Worm (Caenorhabditis elegans) whole organism, young adult: Measurements from ENCODE around the gene sre-5.

Source experiments
- B0019.2 ChIP-seq: fragments of 200-800 bp; sonication (Bioruptor generic); conservative IDR thresholded peaks from 2 replicates; pipeline ENCODE4 v1.3.6; 2022; ENCODE audit warnings: missing genetic modification reagents, missing genetic modification characterization, missing compliant biosample characterization
- C17E4.6 ChIP-seq: fragments of 200-800 bp; sonication (Bioruptor generic); IDR thresholded peaks from 2 replicates; pipeline ENCODE4 v1.3.6; 2022; ENCODE audit warnings: missing genetic modification reagents, missing genetic modification characterization, missing compliant biosample characterization
- F37B4.10 ChIP-seq: fragments of 200-800 bp; sonication (Bioruptor generic); IDR thresholded peaks from 2 replicates; pipeline ENCODE4 v1.3.6; 2022; ENCODE audit warnings: missing genetic modification characterization, missing compliant biosample characterization
- F39B2.1 ChIP-seq: fragments of 200-800 bp; sonication (Bioruptor generic); IDR thresholded peaks from 2 replicates; pipeline ENCODE4 v1.3.6; 2022; ENCODE audit warnings: missing genetic modification reagents, missing genetic modification characterization, missing compliant biosample characterization
- F49E8.2 ChIP-seq: sonication (generic microtip); optimal IDR thresholded peaks from 3 replicates; lab custom pipeline; 2017; ENCODE audit warnings: missing genetic modification characterization, mild to moderate bottlenecking, missing compliant biosample characterization, antibody characterized with exemption, moderate library complexity; ENCODE audit not compliant: insufficient read depth
- F57C9.4 ChIP-seq: sonication (generic microtip); optimal IDR thresholded peaks from 2 replicates; lab custom pipeline; 2017; ENCODE audit warnings: mild to moderate bottlenecking, missing genetic modification characterization, missing compliant biosample characterization
- K11D2.4 ChIP-seq: fragments of 200-800 bp; sonication (Bioruptor generic); IDR thresholded peaks from 2 replicates; pipeline ENCODE4 v1.3.6; 2022; ENCODE audit warnings: missing genetic modification reagents, missing genetic modification characterization, missing compliant biosample characterization
- T07F8.4 ChIP-seq: sonication (generic microtip); optimal IDR thresholded peaks from 2 replicates; lab custom pipeline; 2016; ENCODE audit warnings: mild to moderate bottlenecking, missing genetic modification characterization, moderate library complexity, missing compliant biosample characterization
- Y53F4B.3 ChIP-seq: fragments of 200-800 bp; sonication (Bioruptor generic); IDR thresholded peaks from 2 replicates; pipeline ENCODE4 v1.3.6; 2022; ENCODE audit warnings: missing genetic modification reagents, missing genetic modification characterization, missing compliant biosample characterization
- Y56A3A.18 ChIP-seq: fragments of 200-800 bp; sonication (Bioruptor generic); IDR thresholded peaks from 2 replicates; pipeline ENCODE4 v1.3.6; 2022; ENCODE audit warnings: missing genetic modification reagents, missing genetic modification characterization, missing compliant biosample characterization
- Y67H2A.10 ChIP-seq: fragments of 200-800 bp; sonication (Bioruptor generic); conservative IDR thresholded peaks from 2 replicates; pipeline ENCODE4 v1.3.6; 2022; ENCODE audit warnings: missing genetic modification reagents, missing genetic modification characterization, missing compliant biosample characterization
- ZK185.1 ChIP-seq: sonication (generic microtip); optimal IDR thresholded peaks from 2 replicates; lab custom pipeline; 2016; ENCODE audit warnings: mild to moderate bottlenecking, missing genetic modification characterization, missing compliant biosample characterization; ENCODE audit not compliant: poor library complexity, severe bottlenecking
- ama-1 ChIP-seq, 3 experiments: fragments of 150-350 bp in 1 of 3; sonication (generic microtip) in 2 of 3; optimal IDR thresholded peaks; 2 replicates each; lab custom pipeline; 2014 to 2018; ENCODE audit warnings: missing biosample characterization in 2 of 3, missing genetic modification characterization in 2 of 3, missing genetic modification reagents in 2 of 3
- athp-1 ChIP-seq: sonication (generic microtip); optimal IDR thresholded peaks from 2 replicates; lab custom pipeline; 2017; ENCODE audit warnings: mild to moderate bottlenecking, missing genetic modification characterization, missing compliant biosample characterization
- attf-3 ChIP-seq: fragments of 200-800 bp; sonication (Bioruptor generic); conservative IDR thresholded peaks from 2 replicates; pipeline ENCODE4 v1.3.6; 2022; ENCODE audit warnings: missing genetic modification reagents, missing genetic modification characterization, missing compliant biosample characterization
- attf-6 ChIP-seq: fragments of 200-800 bp; sonication (Bioruptor generic); IDR thresholded peaks from 2 replicates; pipeline ENCODE4 v1.3.6; 2022; ENCODE audit warnings: missing genetic modification reagents, missing genetic modification characterization, missing compliant biosample characterization
- bed-2 ChIP-seq: fragments of 200-800 bp; sonication (Bioruptor generic); IDR thresholded peaks from 2 replicates; pipeline ENCODE4 v1.3.6; 2022; ENCODE audit warnings: missing genetic modification reagents, missing genetic modification characterization, missing compliant biosample characterization
- ccch-3 ChIP-seq: fragments of 200-800 bp; sonication (Bioruptor generic); optimal IDR thresholded peaks from 2 replicates; lab custom pipeline; 2018; ENCODE audit warnings: mild to moderate bottlenecking, missing genetic modification characterization, missing compliant biosample characterization
- ceh-40 ChIP-seq: fragments of 200-800 bp; sonication (Bioruptor generic); IDR thresholded peaks from 2 replicates; pipeline ENCODE4 v1.3.6; 2022; ENCODE audit warnings: missing genetic modification characterization, missing compliant biosample characterization
- chd-7 ChIP-seq: sonication (generic microtip); optimal IDR thresholded peaks from 2 replicates; lab custom pipeline; 2016; ENCODE audit warnings: mild to moderate bottlenecking, missing genetic modification characterization, moderate library complexity, missing compliant biosample characterization
- dox-1 ChIP-seq: fragments of 200-800 bp; sonication (Bioruptor generic); IDR thresholded peaks from 2 replicates; pipeline ENCODE4 v1.3.6; 2022; ENCODE audit warnings: missing genetic modification reagents, missing genetic modification characterization, missing compliant biosample characterization
- dpff-1 ChIP-seq: sonication (generic microtip); optimal IDR thresholded peaks from 2 replicates; lab custom pipeline; 2017; ENCODE audit warnings: mild to moderate bottlenecking, missing genetic modification characterization, missing compliant biosample characterization
- efl-1 ChIP-seq: fragments of 150-350 bp; optimal IDR thresholded peaks from 2 replicates; lab custom pipeline; 2014; ENCODE audit warnings: missing biosample characterization, missing genetic modification reagents, missing genetic modification characterization
- egl-18 ChIP-seq: fragments of 200-800 bp; sonication (Bioruptor generic); IDR thresholded peaks from 2 replicates; pipeline ENCODE4 v1.3.6; 2022; ENCODE audit warnings: missing genetic modification reagents, missing genetic modification characterization, missing compliant biosample characterization
- egrh-3 ChIP-seq: fragments of 200-800 bp; sonication (Bioruptor generic); IDR thresholded peaks from 2 replicates; pipeline ENCODE4 v1.3.6; 2022; ENCODE audit warnings: missing genetic modification reagents, missing genetic modification characterization, missing compliant biosample characterization
- fkh-3 ChIP-seq: sonication (generic microtip); optimal IDR thresholded peaks from 2 replicates; lab custom pipeline; 2016; ENCODE audit warnings: mild to moderate bottlenecking, missing genetic modification characterization, missing compliant biosample characterization
- hlh-12 ChIP-seq: sonication (generic microtip); optimal IDR thresholded peaks from 2 replicates; lab custom pipeline; 2016; ENCODE audit warnings: missing genetic modification characterization, missing compliant biosample characterization
- hmg-20 ChIP-seq: fragments of 200-800 bp; sonication (Bioruptor generic); IDR thresholded peaks from 2 replicates; pipeline ENCODE4 v1.3.6; 2022; ENCODE audit warnings: missing genetic modification reagents, missing genetic modification characterization, missing compliant biosample characterization
- let-607 ChIP-seq, 2 experiments: fragments of 200-800 bp in 1 of 2; sonication (Bioruptor generic) in 1 of 2; sonication (generic microtip) in 1 of 2; optimal IDR thresholded peaks; 2 replicates each; lab custom pipeline; 2016 to 2018; ENCODE audit warnings: mild to moderate bottlenecking in 2 of 2, missing compliant biosample characterization in 2 of 2, missing genetic modification characterization in 2 of 2, moderate library complexity in 2 of 2, missing genotype in 1 of 2
- lin-40 ChIP-seq: sonication (generic microtip); optimal IDR thresholded peaks from 2 replicates; lab custom pipeline; 2016; ENCODE audit warnings: missing genetic modification characterization, mild to moderate bottlenecking, missing compliant biosample characterization, missing genotype, missing genetic modification reagents
- madf-10 ChIP-seq: sonication (generic microtip); optimal IDR thresholded peaks from 2 replicates; lab custom pipeline; 2016; ENCODE audit warnings: mild to moderate bottlenecking, missing genetic modification characterization, missing compliant biosample characterization
- madf-3 ChIP-seq: fragments of 200-800 bp; sonication (Bioruptor generic); IDR thresholded peaks from 2 replicates; pipeline ENCODE4 v1.3.6; 2022; ENCODE audit warnings: missing genetic modification reagents, missing genetic modification characterization, missing compliant biosample characterization
- mel-28 ChIP-seq: sonication (generic microtip); optimal IDR thresholded peaks from 2 replicates; lab custom pipeline; 2016; ENCODE audit warnings: borderline replicate concordance, mild to moderate bottlenecking, missing genetic modification characterization, missing compliant biosample characterization
- mes-4 ChIP-seq: sonication (generic microtip); optimal IDR thresholded peaks from 2 replicates; lab custom pipeline; 2016; ENCODE audit warnings: missing genotype, missing genetic modification characterization, missing compliant biosample characterization
- mxl-1 ChIP-seq: sonication (generic microtip); optimal IDR thresholded peaks from 2 replicates; lab custom pipeline; 2016; ENCODE audit warnings: missing genetic modification characterization, missing compliant biosample characterization
- nfya-1 ChIP-seq: sonication (generic microtip); optimal IDR thresholded peaks from 2 replicates; lab custom pipeline; 2017; ENCODE audit warnings: antibody characterized with exemption, missing compliant biosample characterization, missing genetic modification characterization, borderline replicate concordance; ENCODE audit not compliant: insufficient read depth
- nfyb-1 ChIP-seq: fragments of 200-800 bp; sonication (Bioruptor generic); IDR thresholded peaks from 2 replicates; pipeline ENCODE4 v1.3.6; 2022; ENCODE audit warnings: missing genetic modification reagents, missing genetic modification characterization, missing compliant biosample characterization
- nhr-80 ChIP-seq: sonication (generic microtip); optimal IDR thresholded peaks from 2 replicates; lab custom pipeline; 2016; ENCODE audit warnings: missing genetic modification characterization, missing compliant biosample characterization
- rcor-1 ChIP-seq: fragments of 200-800 bp; sonication (Bioruptor generic); IDR thresholded peaks from 2 replicates; pipeline ENCODE4 v1.3.6; 2022; ENCODE audit warnings: missing genetic modification reagents, missing genetic modification characterization, missing compliant biosample characterization
- repo-1 ChIP-seq: sonication (generic microtip); optimal IDR thresholded peaks from 2 replicates; lab custom pipeline; 2017; ENCODE audit warnings: mild to moderate bottlenecking, missing genetic modification characterization, missing compliant biosample characterization
- sdz-38 ChIP-seq: sonication (generic microtip); optimal IDR thresholded peaks from 2 replicates; lab custom pipeline; 2016; ENCODE audit warnings: missing genotype, missing genetic modification characterization, missing compliant biosample characterization
- tbp1 ChIP-seq: fragments of 200-800 bp; sonication (Bioruptor generic); optimal IDR thresholded peaks from 2 replicates; lab custom pipeline; 2018; ENCODE audit warnings: mild to moderate bottlenecking, missing genetic modification characterization, missing compliant biosample characterization
- tbx-9 ChIP-seq: sonication (generic microtip); optimal IDR thresholded peaks from 2 replicates; lab custom pipeline; 2016; ENCODE audit warnings: borderline replicate concordance, missing genetic modification characterization, inconsistent platforms, missing compliant biosample characterization
- unc-62 ChIP-seq: fragments of 150-350 bp; optimal IDR thresholded peaks from 2 replicates; lab custom pipeline; 2014; ENCODE audit warnings: missing biosample characterization, missing genetic modification reagents, missing genetic modification characterization
- zfh-2 ChIP-seq: fragments of 200-800 bp; sonication (Bioruptor generic); conservative IDR thresholded peaks from 2 replicates; pipeline ENCODE4 v1.3.6; 2022; ENCODE audit warnings: missing genetic modification reagents, missing genetic modification characterization, missing compliant biosample characterization
- ztf-18 ChIP-seq: sonication (generic microtip); optimal IDR thresholded peaks from 2 replicates; lab custom pipeline; 2016; ENCODE audit warnings: missing genotype, mild to moderate bottlenecking, missing genetic modification characterization, missing compliant biosample characterization
- ztf-28 ChIP-seq: fragments of 200-800 bp; sonication (Bioruptor generic); IDR thresholded peaks from 2 replicates; pipeline ENCODE4 v1.3.6; 2022; ENCODE audit warnings: missing genetic modification reagents, missing genetic modification characterization, missing compliant biosample characterization

Gene sre-5

DNA sequence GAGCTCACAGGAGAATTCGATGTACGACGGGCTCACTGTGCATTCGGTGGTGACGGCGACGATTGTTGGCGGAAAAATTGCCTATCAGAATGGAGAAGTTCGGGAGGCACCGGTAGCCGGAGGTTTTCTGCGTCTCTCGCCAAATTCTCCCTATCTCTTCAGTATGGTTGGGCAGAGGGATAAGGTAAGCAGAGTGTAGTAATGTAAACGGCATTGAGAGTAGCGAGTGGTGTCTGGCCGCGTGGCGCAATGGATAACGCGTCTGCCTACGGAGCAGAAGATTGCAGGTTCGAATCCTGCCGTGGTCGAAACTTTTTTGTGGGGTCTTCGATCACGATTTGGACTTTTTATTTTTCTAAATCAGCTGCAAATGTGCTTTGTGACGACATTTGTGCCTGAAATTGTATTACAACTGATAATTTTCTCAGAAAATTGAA lies 40.4 kb upstream of the sre-5 start (continued):
- TF ChIP-seq ZK185.1 (tag; lab: Kevin White, UChicago) (peak; percentile 79), F39B2.1 (GFP tag; lab: Robert Waterston, UW) (no peak), tbp1 (GFP tag; lab: Kevin White, UChicago) (peak; percentile 93), ztf-28 (peak; percentile 75; the same call in 1 of the 2 replicates), ccch-3 (GFP tag; lab: Kevin White, UChicago) (no peak), mes-4 (tag; lab: Kevin White, UChicago) (no peak), attf-6 (GFP tag; lab: Robert Waterston, UW) (0 out of 2 replicates have a peak, but pooled peaks have one; percentile 55), dox-1 (GFP tag; lab: Robert Waterston, UW) (peak; percentile 70), hmg-20 (GFP tag; lab: Robert Waterston, UW) (no peak), repo-1 (tag; lab: Kevin White, UChicago) (peak; percentile 38), tbx-9 (no peak), nhr-80 (no peak), ama-1 (optimal IDR thresholded peaks at IDR 0.05; lab: Kevin White, UChicago) (no peak), ama-1 (GFP tag; optimal IDR thresholded peaks at IDR 0.05; lab: Kevin White, UChicago) (peak; percentile 4 to 22), F49E8.2 (tag; lab: Kevin White, UChicago) (peak; percentile 59), chd-7 (tag; lab: Kevin White, UChicago) (peak; percentile 60), ceh-40 (0 out of 2 replicates have a peak, but pooled peaks have one; percentile 63), hlh-12 (tag; lab: Kevin White, UChicago) (peak; percentile 43), B0019.2 (GFP tag; lab: Robert Waterston, UW) (0 out of 2 replicates have a peak, but pooled peaks have one; percentile 27), madf-3 (GFP tag; lab: Robert Waterston, UW) (0 out of 2 replicates have a peak, but pooled peaks have one; percentile 46), dpff-1 (no peak), K11D2.4 (GFP tag; lab: Robert Waterston, UW) (0 out of 2 replicates have a peak, but pooled peaks have one; percentile 28), Y67H2A.10 (GFP tag; lab: Robert Waterston, UW) (no peak), F37B4.10 (GFP tag; lab: Robert Waterston, UW) (no peak), rcor-1 (GFP tag; lab: Robert Waterston, UW) (peak; percentile 57), let-607 (tag; optimal IDR thresholded peaks at IDR 0.05; lab: Kevin White, UChicago) (no peak), F57C9.4 (tag; lab: Kevin White, UChicago) (no peak), athp-1 (peak; percentile 45), lin-40 (tag; lab: Kevin White, UChicago) (peak; percentile 51), madf-10 (peak; percentile 58), bed-2 (0 out of 2 replicates have a peak, but pooled peaks have one; percentile 6), sdz-38 (no peak), C17E4.6 (GFP tag; lab: Robert Waterston, UW) (no peak), nfyb-1 (GFP tag; lab: Robert Waterston, UW) (peak; percentile 86), unc-62 (GFP tag; lab: Kevin White, UChicago) (no peak), fkh-3 (tag; lab: Kevin White, UChicago) (peak; percentile 8), Y56A3A.18 (GFP tag; lab: Robert Waterston, UW) (0 out of 2 replicates have a peak, but pooled peaks have one; percentile 23), T07F8.4 (tag; lab: Kevin White, UChicago) (peak; percentile 33), Y53F4B.3 (no peak), egrh-3 (GFP tag; lab: Robert Waterston, UW) (0 out of 2 replicates have a peak, but pooled peaks have one; percentile 36), zfh-2 (GFP tag; lab: Robert Waterston, UW) (peak; percentile 76), mxl-1 (peak; percentile 45), efl-1 (peak; percentile 8), nfya-1 (tag; lab: Kevin White, UChicago) (no peak), mel-28 (tag; lab: Kevin White, UChicago) (no peak), attf-3 (peak; percentile 41; the same call in 1 of the 2 replicates), ztf-18 (tag; lab: Kevin White, UChicago) (peak; percentile 47), egl-18 (GFP tag; lab: Robert Waterston, UW) (no peak)
